Fruit fly (Drosophila melanogaster) whole organism: ENCODE data around the gene CG12279.

Experiments used
- CG8478 ChIP-seq: fragments of >200 bp; optimal IDR thresholded peaks from 2 replicates; lab custom pipeline; 2018; ENCODE audit warnings: inconsistent platforms
- Dll ChIP-seq: fragments of >200 bp; optimal IDR thresholded peaks from 2 replicates; lab custom pipeline; 2017
- EcR ChIP-seq, 2 experiments: fragments of >200 bp; optimal IDR thresholded peaks; 2 replicates each; lab custom pipeline; 2017; ENCODE audit warnings: missing biosample characterization in 2 of 2, missing genetic modification characterization in 2 of 2, missing genetic modification reagents in 2 of 2
- pan ChIP-seq: fragments of >200 bp; optimal IDR thresholded peaks from 2 replicates; lab custom pipeline; 2017
- psq ChIP-seq: fragments of >200 bp; optimal IDR thresholded peaks from 2 replicates; lab custom pipeline; 2017
- usp ChIP-seq: fragments of >200 bp; optimal IDR thresholded peaks from 2 replicates; lab custom pipeline; 2017; ENCODE audit warnings: missing biosample characterization, missing genetic modification characterization, mixed read lengths

The CG12279 gene

dm6 chr3R:12723759-12724158 lies 18.9 kb downstream of the CG12279 start:
- TF ChIP-seq pan (lab: Kevin White, UChicago) (no peak), EcR (GFP tag; optimal IDR thresholded peaks at IDR 0.05; lab: Kevin White, UChicago) (no peak), Dll (lab: Kevin White, UChicago) (no peak), CG8478 (no peak), usp (GFP tag; lab: Kevin White, UChicago) (no peak), psq (no peak)

dm6 chr3R:12727944-12728649 lies 23.2 kb downstream of the CG12279 start:
- TF ChIP-seq pan (lab: Kevin White, UChicago) (no peak), Dll (lab: Kevin White, UChicago) (no peak)

- TF ChIP-seq CG8478 (no peak), psq (no peak), EcR (GFP tag; optimal IDR thresholded peaks at IDR 0.05; lab: Kevin White, UChicago) (no peak), Dll (lab: Kevin White, UChicago) (no peak)
Observed at dm6 chr3R:12739247-12739646, 34.4 kb downstream of the CG12279 start, which contains the start of gene Ugt37A2. TSS of gene Ugt37A2 (plus strand) at chr3R:12739642.

dm6 chr3R:12743580-12743979 lies 38.7 kb downstream of the CG12279 start, which contains the start of gene Ugt37A3:
TSS of gene Ugt37A3 (minus strand) at chr3R:12743680.
- TF ChIP-seq Dll (lab: Kevin White, UChicago) (no peak), usp (GFP tag; lab: Kevin White, UChicago) (no peak), EcR (GFP tag; optimal IDR thresholded peaks at IDR 0.05; lab: Kevin White, UChicago) (no peak), pan (lab: Kevin White, UChicago) (no peak), psq (no peak), CG8478 (no peak)

- TF ChIP-seq pan (lab: Kevin White, UChicago), result no peak
- TF ChIP-seq usp (GFP tag; lab: Kevin White, UChicago), result no peak
- TF ChIP-seq EcR (GFP tag; optimal IDR thresholded peaks at IDR 0.05; lab: Kevin White, UChicago), result no peak
- TF ChIP-seq CG8478, result no peak
- TF ChIP-seq psq, result no peak
- no peak for TF ChIP-seq Dll (lab: Kevin White, UChicago)
Observed at dm6 chr3R:12751027-12751426, 46.1 kb downstream of the CG12279 start.
